2 fruit fly cellular contexts compared by ENCODE assay signal in the genomic region with DNA sequence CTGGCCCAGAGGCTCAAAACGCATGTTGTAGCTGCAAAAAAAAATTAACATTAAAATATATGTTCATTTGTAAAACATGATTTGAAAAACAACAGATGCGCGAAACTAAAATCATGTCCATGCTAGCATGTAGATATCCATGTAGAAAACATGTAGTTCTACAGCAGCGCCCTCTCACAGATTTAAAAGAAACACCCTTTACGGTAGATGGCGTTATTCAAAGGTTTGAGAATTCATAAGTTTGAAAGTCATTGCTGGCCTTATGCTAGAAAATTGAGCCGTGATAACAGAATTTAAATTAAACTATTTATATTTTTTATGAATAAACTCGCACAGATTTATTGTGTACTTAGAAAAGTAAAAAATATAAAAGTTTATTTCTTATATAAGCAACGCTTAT.
TF ChIP-seq lines count a peak whose summit lies in the region.

No protein-coding gene starts in this region.

TF ChIP-seq in whole organism, embryonic, 481 proteins besides CTCF, POLR2A, EP300 and RAD21 (continued from another document and continues in another):
- TF ChIP-seq CG30403 (GFP tag; optimal IDR thresholded peaks at IDR 0.05; lab: Kevin White, UChicago) (peak; percentile 26), cwo (GFP tag; optimal IDR thresholded peaks at IDR 0.05; lab: Kevin White, UChicago) (no peak), CG2120 (GFP tag; optimal IDR thresholded peaks at IDR 0.05; lab: Kevin White, UChicago) (peak; percentile 29), CG4424 (GFP tag; optimal IDR thresholded peaks at IDR 0.05; lab: Kevin White, UChicago) (peak; percentile 41), zfh1 (GFP tag; IDR thresholded peaks at IDR 0.05; lab: Robert Waterston, UW) (peak; percentile 50; the same call in 2 of the 3 replicates), tna (GFP tag; IDR thresholded peaks at IDR 0.05; lab: Robert Waterston, UW; ENCODE audit: partially characterized antibody) (peak; percentile 39; the same call in 1 of the 2 replicates), CG1233 (GFP tag; optimal IDR thresholded peaks at IDR 0.05; lab: Kevin White, UChicago) (peak; percentile 39), CG6854 (GFP tag; optimal IDR thresholded peaks at IDR 0.05; lab: Kevin White, UChicago) (peak; percentile 70), row (GFP tag; IDR thresholded peaks at IDR 0.05; lab: Robert Waterston, UW) (no peak), Taf1 (GFP tag; IDR thresholded peaks at IDR 0.05; lab: Robert Waterston, UW) (no peak), CG3407 (GFP tag; optimal IDR thresholded peaks at IDR 0.05; lab: Kevin White, UChicago) (peak; percentile 11), hkb (optimal IDR thresholded peaks at IDR 0.05; lab: Kevin White, UChicago) (peak; percentile 10), hkb (GFP tag; IDR thresholded peaks at IDR 0.05; lab: Robert Waterston, UW) (no peak), hth (optimal IDR thresholded peaks at IDR 0.05; lab: Kevin White, UChicago) (no peak), cato (GFP tag; optimal IDR thresholded peaks at IDR 0.05; lab: Kevin White, UChicago; ENCODE audit: borderline replicate concordance) (no peak), CG3065 (GFP tag; optimal IDR thresholded peaks at IDR 0.05; lab: Kevin White, UChicago) (peak; percentile 38), E2f2 (GFP tag; IDR thresholded peaks at IDR 0.05; lab: Robert Waterston, UW) (peak; percentile 63), h (optimal IDR thresholded peaks at IDR 0.05; lab: Kevin White, UChicago) (no peak), CG11247 (GFP tag; IDR thresholded peaks at IDR 0.05; lab: Robert Waterston, UW) (peak; percentile 43; the same call in 1 of the 2 replicates), Trl (optimal IDR thresholded peaks at IDR 0.05; lab: Kevin White, UChicago) (no peak), Trl (GFP tag; optimal IDR thresholded peaks at IDR 0.05; lab: Kevin White, UChicago) (peak; percentile 13), amos (GFP tag; IDR thresholded peaks at IDR 0.05; lab: Robert Waterston, UW; ENCODE audit: partially characterized antibody) (peak; percentile 82), Med (GFP tag; lab: Kevin White, UChicago) (peak; percentile 86), CG7357 (GFP tag; IDR thresholded peaks at IDR 0.05; lab: Robert Waterston, UW) (no peak), CG6654 (GFP tag; optimal IDR thresholded peaks at IDR 0.05; lab: Kevin White, UChicago) (peak; percentile 100), zfh2 (GFP tag; optimal IDR thresholded peaks at IDR 0.05; lab: Kevin White, UChicago) (peak; percentile 17), CG13287 (GFP tag; IDR thresholded peaks at IDR 0.05; lab: Robert Waterston, UW; ENCODE audit: partially characterized antibody) (peak; percentile 45; the same call in 1 of the 2 replicates), CG4820 (GFP tag; optimal IDR thresholded peaks at IDR 0.05; lab: Kevin White, UChicago) (peak; percentile 21), toy (GFP tag; IDR thresholded peaks at IDR 0.05; lab: Robert Waterston, UW) (no peak), CG14860 (GFP tag; IDR thresholded peaks at IDR 0.05; lab: Robert Waterston, UW; ENCODE audit: partially characterized antibody) (0 out of 3 replicates have a peak, but pooled peaks have one; percentile 55), gce (GFP tag; IDR thresholded peaks at IDR 0.05; lab: Robert Waterston, UW) (no peak), grn (GFP tag; optimal IDR thresholded peaks at IDR 0.05; lab: Kevin White, UChicago) (no peak), CG17328 (GFP tag; IDR thresholded peaks at IDR 0.05; lab: Robert Waterston, UW) (0 out of 2 replicates have a peak, but pooled peaks have one; percentile 9), bcd (GFP tag; optimal IDR thresholded peaks at IDR 0.05; lab: Kevin White, UChicago) (peak; percentile 41), Chrac-16 (GFP tag; optimal IDR thresholded peaks at IDR 0.05; lab: Kevin White, UChicago) (peak; percentile 69), CG4730 (GFP tag; IDR thresholded peaks at IDR 0.05; lab: Robert Waterston, UW) (peak; percentile 15; the same call in 1 of the 2 replicates), sob (GFP tag; IDR thresholded peaks at IDR 0.05; lab: Robert Waterston, UW) (peak; percentile 38; the same call in 1 of the 2 replicates), Opbp (GFP tag; IDR thresholded peaks at IDR 0.05; lab: Robert Waterston, UW; ENCODE audit: partially characterized antibody) (peak; percentile 78; the same call in 2 of the 3 replicates), CG9609 (GFP tag; optimal IDR thresholded peaks at IDR 0.05; lab: Kevin White, UChicago) (peak; percentile 1), CG1024 (GFP tag; IDR thresholded peaks at IDR 0.05; lab: Robert Waterston, UW) (0 out of 2 replicates have a peak, but pooled peaks have one; percentile 4), Nf-YC (tag; optimal IDR thresholded peaks at IDR 0.05; lab: Kevin White, UChicago) (peak; percentile 0), CG9215 (GFP tag; IDR thresholded peaks at IDR 0.05; lab: Robert Waterston, UW) (no peak), pnt (GFP tag; optimal IDR thresholded peaks at IDR 0.05; lab: Kevin White, UChicago) (peak; percentile 16), CG10366 (GFP tag; IDR thresholded peaks at IDR 0.05; lab: Robert Waterston, UW) (peak; percentile 10; the same call in 1 of the 2 replicates), Xrp1 (GFP tag; IDR thresholded peaks at IDR 0.05; lab: Robert Waterston, UW) (peak; percentile 27; the same call in 1 of the 2 replicates), MBD-R2 (GFP tag; IDR thresholded peaks at IDR 0.05; lab: Robert Waterston, UW) (peak; percentile 16; the same call in 1 of the 2 replicates), ken (GFP tag; IDR thresholded peaks at IDR 0.05; lab: Robert Waterston, UW) (peak; percentile 73; the same call in 2 of the 3 replicates), hb (GFP tag; IDR thresholded peaks at IDR 0.05; lab: Robert Waterston, UW; ENCODE audit: partially characterized antibody) (peak; percentile 65), Rx (GFP tag; IDR thresholded peaks at IDR 0.05; lab: Robert Waterston, UW) (peak; percentile 18; the same call in 1 of the 2 replicates), Mad (GFP tag; optimal IDR thresholded peaks at IDR 0.05; lab: Kevin White, UChicago) (peak; percentile 35), nerfin-2 (GFP tag; IDR thresholded peaks at IDR 0.05; lab: Robert Waterston, UW; ENCODE audit: partially characterized antibody) (peak; percentile 55; the same call in 1 of the 2 replicates), CG15601 (tag; optimal IDR thresholded peaks at IDR 0.05; lab: Kevin White, UChicago) (no peak), MESR4 (GFP tag; optimal IDR thresholded peaks at IDR 0.05; lab: Kevin White, UChicago) (no peak), CG13424 (tag; optimal IDR thresholded peaks at IDR 0.05; lab: Kevin White, UChicago) (peak; percentile 5), Stat92E (GFP tag; optimal IDR thresholded peaks at IDR 0.05; lab: Kevin White, UChicago) (no peak), CG4854 (GFP tag; optimal IDR thresholded peaks at IDR 0.05; lab: Kevin White, UChicago) (peak; percentile 14), CG2129 (GFP tag; IDR thresholded peaks at IDR 0.05; lab: Robert Waterston, UW; ENCODE audit: partially characterized antibody) (no peak), Sox102F (GFP tag; optimal IDR thresholded peaks at IDR 0.05; lab: Kevin White, UChicago) (peak; percentile 35), CG12769 (tag; optimal IDR thresholded peaks at IDR 0.05; lab: Kevin White, UChicago) (peak; percentile 25)

TF ChIP-seq in whole organism, prepupa, 60 proteins besides CTCF, POLR2A, EP300 and RAD21 (continued from another document):
- no peak for TF ChIP-seq Sox14 (GFP tag; optimal IDR thresholded peaks at IDR 0.05; lab: Kevin White, UChicago)
- no peak for TF ChIP-seq Eip93F (GFP tag; optimal IDR thresholded peaks at IDR 0.05; lab: Kevin White, UChicago)
- no peak for TF ChIP-seq Lpt (GFP tag; optimal IDR thresholded peaks at IDR 0.05; lab: Kevin White, UChicago)
- TF ChIP-seq CG31627 (GFP tag; optimal IDR thresholded peaks at IDR 0.05; lab: Kevin White, UChicago), result peak; percentile 27
- no peak for TF ChIP-seq dsx (GFP tag; optimal IDR thresholded peaks at IDR 0.05; lab: Kevin White, UChicago; ENCODE audit: poor library complexity, severe bottlenecking)
- no peak for TF ChIP-seq CG34406 (GFP tag; optimal IDR thresholded peaks at IDR 0.05; lab: Kevin White, UChicago)
- TF ChIP-seq svp (GFP tag; lab: Kevin White, UChicago), result no peak
- TF ChIP-seq CG6854 (GFP tag; optimal IDR thresholded peaks at IDR 0.05; lab: Kevin White, UChicago), result no peak
- no peak for TF ChIP-seq Sox15 (GFP tag; optimal IDR thresholded peaks at IDR 0.05; lab: Kevin White, UChicago)
- TF ChIP-seq CG11902 (GFP tag; optimal IDR thresholded peaks at IDR 0.05; lab: Kevin White, UChicago), result no peak
TF ChIP-seq in whole organism, prepupa: peak in this region for 4.
